Worm (Caenorhabditis elegans) whole organism, L4/young adult: ENCODE data around the gene Y56A3A.41.

ENCODE experiments used
- W03F9.2 ChIP-seq: fragments of 150-350 bp; optimal IDR thresholded peaks from 2 replicates; lab custom pipeline; 2014; ENCODE audit warnings: missing biosample characterization, missing genetic modification characterization
- dao-5 ChIP-seq: sonication (generic microtip); optimal IDR thresholded peaks from 2 replicates; lab custom pipeline; 2016; ENCODE audit warnings: missing genotype, missing genetic modification characterization, moderate library complexity, missing compliant biosample characterization
- him-1 ChIP-seq: sonication (generic microtip); optimal IDR thresholded peaks from 2 replicates; lab custom pipeline; 2016; ENCODE audit warnings: missing genotype, missing genetic modification reagents, missing genetic modification characterization, missing compliant biosample characterization

DNA sequence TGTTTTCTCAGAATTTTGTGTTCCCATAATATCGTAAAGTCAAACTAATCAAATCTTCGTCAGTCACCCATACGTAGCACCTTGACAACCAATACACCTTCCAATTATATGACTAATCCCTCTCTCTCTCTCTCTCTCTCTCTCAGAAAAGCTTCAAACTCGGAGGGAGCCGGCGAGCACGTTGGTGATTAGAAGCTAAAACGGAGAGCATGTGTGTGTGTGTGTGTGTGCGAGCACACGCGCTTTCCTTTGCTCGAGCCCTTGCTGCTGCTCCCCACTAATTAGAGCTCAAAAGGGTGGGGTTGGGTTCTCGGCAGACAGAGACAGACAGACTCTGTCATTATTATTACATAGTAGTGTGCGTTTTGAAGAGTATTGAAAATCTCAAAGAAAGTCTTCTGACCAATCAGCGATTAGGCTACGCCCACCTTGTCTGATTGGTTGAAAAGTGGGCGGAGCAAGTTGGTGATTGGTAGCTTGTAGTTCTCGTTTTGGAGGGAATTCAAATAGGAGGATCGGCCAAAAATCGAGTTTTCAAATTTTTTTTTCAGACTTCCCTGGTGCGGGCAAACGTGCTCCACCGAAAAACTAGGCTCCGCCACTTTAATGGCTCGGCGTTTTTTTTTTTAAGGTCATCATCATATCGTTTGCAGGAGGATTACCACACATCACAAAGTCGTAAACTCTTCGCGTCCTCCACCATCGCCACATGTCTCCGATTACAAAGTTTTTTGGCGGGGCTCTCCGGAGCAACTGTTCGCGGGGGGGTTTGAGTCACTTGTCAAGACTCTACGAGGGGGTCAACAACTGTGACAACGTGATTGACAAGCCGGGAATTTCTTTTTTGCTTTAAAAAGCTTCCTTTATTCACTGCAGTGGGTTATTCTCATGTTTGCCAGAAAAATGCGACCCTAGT lies 42.5 kb upstream of the Y56A3A.41 start:
- TF ChIP-seq W03F9.2 (no peak), him-1 (tag; lab: Kevin White, UChicago) (no peak), dao-5 (tag; lab: Kevin White, UChicago) (no peak)
